In genomic region chrV:16499006-16499405, ce11 we compare ENCODE assay signal across 1 worm cellular context.
A peak's percentile ranks its signal among the peaks of the same experiment; 100 is the strongest.
TF ChIP-seq lines count a peak whose summit lies in the region.

F36D3.1 (plus strand) TSS chrV:16499352.

TF ChIP-seq in whole organism, L1 larva, 84 proteins besides CTCF, POLR2A, EP300 and RAD21 (continued from another document):
- TF ChIP-seq mef-2 (tag; optimal IDR thresholded peaks at IDR 0.05; lab: Kevin White, UChicago) = no peak
- TF ChIP-seq ceh-90 (tag; optimal IDR thresholded peaks at IDR 0.05; lab: Kevin White, UChicago) = no peak
- no peak for TF ChIP-seq aha-1 (tag; optimal IDR thresholded peaks at IDR 0.05; lab: Kevin White, UChicago)
- no peak for TF ChIP-seq sptf-1 (tag; optimal IDR thresholded peaks at IDR 0.05; lab: Kevin White, UChicago)
- TF ChIP-seq alr-1 (tag; optimal IDR thresholded peaks at IDR 0.05; lab: Kevin White, UChicago; ENCODE audit: borderline replicate concordance) = no peak
- TF ChIP-seq lin-35 (GFP tag; optimal IDR thresholded peaks at IDR 0.05; lab: Kevin White, UChicago) = peak; percentile 78 to 92
- no peak for TF ChIP-seq ceh-8 (GFP tag; optimal IDR thresholded peaks at IDR 0.05; lab: Kevin White, UChicago)
- peak; percentile 28 for TF ChIP-seq tbx-2 (tag; optimal IDR thresholded peaks at IDR 0.05; lab: Kevin White, UChicago)
- peak; percentile 22 for TF ChIP-seq nhr-20 (tag; optimal IDR thresholded peaks at IDR 0.05; lab: Kevin White, UChicago)
- no peak for TF ChIP-seq nhr-28 (tag; optimal IDR thresholded peaks at IDR 0.05; lab: Kevin White, UChicago)
- TF ChIP-seq xbp-1 (tag; optimal IDR thresholded peaks at IDR 0.05; lab: Kevin White, UChicago) = peak; percentile 39
